Worm (Caenorhabditis elegans): ENCODE measurements around the gene sre-9.

Gene sre-9

ce11 chrV:3874102-3874744 is 20.5 kb upstream of the sre-9 start, which contains the start of gene nhr-158:
TSS of gene nhr-158 (minus strand) at chrV:3874152.
- TF ChIP-seq ama-1 (optimal IDR thresholded peaks at IDR 0.05) = no peak
- no peak for TF ChIP-seq nfya-1 (tag; optimal IDR thresholded peaks at IDR 0.05; ENCODE audit: insufficient read depth)
- TF ChIP-seq skn-1 (tag; optimal IDR thresholded peaks at IDR 0.05) = peak; percentile 6

- no peak for TF ChIP-seq aly-2 (tag; optimal IDR thresholded peaks at IDR 0.05)
- TF ChIP-seq unc-62 (GFP tag; optimal IDR thresholded peaks at IDR 0.05) = no peak
Measured at ce11 chrV:3877242-3877641, 17.5 kb upstream of the sre-9 start.

- no peak for TF ChIP-seq lin-15B (tag; optimal IDR thresholded peaks at IDR 0.05)
- no peak for TF ChIP-seq sea-2 (GFP tag; optimal IDR thresholded peaks at IDR 0.05)
- no peak for TF ChIP-seq ZK546.5 (tag; optimal IDR thresholded peaks at IDR 0.05)
- TF ChIP-seq ama-1 (optimal IDR thresholded peaks at IDR 0.05) = no peak
- TF ChIP-seq ceh-82 (tag; optimal IDR thresholded peaks at IDR 0.05) = no peak
- no peak for TF ChIP-seq pha-4 (tag; optimal IDR thresholded peaks at IDR 0.05)
- no peak for TF ChIP-seq nfya-1 (tag; optimal IDR thresholded peaks at IDR 0.05; ENCODE audit: insufficient read depth)
- no peak for TF ChIP-seq ztf-11 (tag; optimal IDR thresholded peaks at IDR 0.05)
- TF ChIP-seq ceh-28 (tag; optimal IDR thresholded peaks at IDR 0.05) = no peak
- no peak for TF ChIP-seq nhr-67 (tag; optimal IDR thresholded peaks at IDR 0.05)
- TF ChIP-seq lin-39 (tag; optimal IDR thresholded peaks at IDR 0.05) = no peak
Measured at ce11 chrV:3878223-3878622, 16.5 kb upstream of the sre-9 start, which contains the start of gene nhr-159. TSS of gene nhr-159 (minus strand) at chrV:3878323.

ce11 chrV:3884550-3884949 is 10.2 kb upstream of the sre-9 start:
- TF ChIP-seq nhr-28 (tag; optimal IDR thresholded peaks at IDR 0.05) = no peak
- no peak for TF ChIP-seq nhr-77 (tag; optimal IDR thresholded peaks at IDR 0.05)
- no peak for TF ChIP-seq sea-2 (GFP tag; optimal IDR thresholded peaks at IDR 0.05)

- TF ChIP-seq hmg-11 (tag; optimal IDR thresholded peaks at IDR 0.05) (no peak), R02D3.7 (tag; optimal IDR thresholded peaks at IDR 0.05) (no peak), nhr-76 (tag; optimal IDR thresholded peaks at IDR 0.05) (no peak), pqm-1 (tag; optimal IDR thresholded peaks at IDR 0.05) (no peak), zag-1 (tag; optimal IDR thresholded peaks at IDR 0.05) (no peak)
Measured at ce11 chrV:3886104-3886503, 8.7 kb upstream of the sre-9 start, which contains the start of gene nhr-124. TSS of gene nhr-124 (minus strand) at chrV:3886204.

- no peak for TF ChIP-seq nhr-28 (tag; optimal IDR thresholded peaks at IDR 0.05)
- TF ChIP-seq nhr-23 (tag; optimal IDR thresholded peaks at IDR 0.05) = no peak
- no peak for TF ChIP-seq hmg-11 (tag; optimal IDR thresholded peaks at IDR 0.05)
- TF ChIP-seq eor-1 (tag; optimal IDR thresholded peaks at IDR 0.05) = no peak
- no peak for TF ChIP-seq mml-1 (tag; optimal IDR thresholded peaks at IDR 0.05)
- no peak for TF ChIP-seq snpc-4 (tag; optimal IDR thresholded peaks at IDR 0.05)
- TF ChIP-seq egl-5 (tag; optimal IDR thresholded peaks at IDR 0.05) = no peak
- no peak for TF ChIP-seq ZK546.5 (tag; optimal IDR thresholded peaks at IDR 0.05)
- no peak for TF ChIP-seq nhr-76 (tag; optimal IDR thresholded peaks at IDR 0.05)
- TF ChIP-seq elt-2 (tag; optimal IDR thresholded peaks at IDR 0.05) = peak; percentile 25
- no peak for TF ChIP-seq elt-3 (tag; optimal IDR thresholded peaks at IDR 0.05)
- peak; percentile 14 for TF ChIP-seq pqm-1 (tag; optimal IDR thresholded peaks at IDR 0.05)
- TF ChIP-seq daf-12 (tag; optimal IDR thresholded peaks at IDR 0.05) = no peak
- TF ChIP-seq nhr-67 (tag; optimal IDR thresholded peaks at IDR 0.05) = no peak
- no peak for TF ChIP-seq ztf-11 (tag; optimal IDR thresholded peaks at IDR 0.05)
Measured at ce11 chrV:3889113-3889512, 5.6 kb upstream of the sre-9 start, which contains the start of gene C17E7.13. TSS of gene C17E7.13 (minus strand) at chrV:3889288.

- TF ChIP-seq egl-27 (tag; optimal IDR thresholded peaks at IDR 0.05) (no peak), aly-2 (tag; optimal IDR thresholded peaks at IDR 0.05) (no peak), ztf-4 (tag; optimal IDR thresholded peaks at IDR 0.05) (no peak), ZK546.5 (tag; optimal IDR thresholded peaks at IDR 0.05) (no peak), snpc-4 (tag; optimal IDR thresholded peaks at IDR 0.05) (no peak), lsy-12 (tag; optimal IDR thresholded peaks at IDR 0.05) (no peak), fkh-10 (GFP tag; optimal IDR thresholded peaks at IDR 0.05) (no peak), unc-39 (tag; optimal IDR thresholded peaks at IDR 0.05) (no peak), nhr-23 (tag; optimal IDR thresholded peaks at IDR 0.05) (no peak)
Measured at ce11 chrV:3890761-3891160, 4.0 kb upstream of the sre-9 start, which contains the start of gene C17E7.9. TSS of gene C17E7.9 (minus strand) at chrV:3890861.

All from whole organism, L3 larva.